Fruit fly (Drosophila melanogaster) whole organism, embryonic: ENCODE data around the gene CG32147.

Experiments used
- BEAF-32 ChIP-seq: fragments of 200-800 bp; sonication (Bioruptor generic); optimal IDR thresholded peaks from 3 replicates; lab custom pipeline; 2017; ENCODE audit warnings: missing biosample characterization, missing genetic modification characterization, mild to moderate bottlenecking, moderate library complexity, missing genetic modification reagents
- CG11093 ChIP-seq: fragments of 200-800 bp; sonication (Bioruptor generic); IDR thresholded peaks from 3 replicates; pipeline ENCODE4 v1.3.6; 2022; ENCODE audit warnings: missing biosample characterization, missing genetic modification characterization
- CG11504 ChIP-seq: fragments of 200-800 bp; sonication (Bioruptor generic); optimal IDR thresholded peaks from 3 replicates; lab custom pipeline; 2019; ENCODE audit warnings: missing biosample characterization, mild to moderate bottlenecking, missing genetic modification characterization, moderate library complexity
- CG11696 ChIP-seq: fragments of 200-800 bp; sonication (Bioruptor generic); IDR thresholded peaks from 2 replicates; pipeline ENCODE4 v1.3.6; 2022; ENCODE audit warnings: missing biosample characterization, missing genetic modification characterization
- CG11723 ChIP-seq: fragments of 200-800 bp; sonication (Bioruptor generic); optimal IDR thresholded peaks from 2 replicates; lab custom pipeline; 2017; ENCODE audit warnings: missing biosample characterization, mild to moderate bottlenecking, missing genetic modification characterization
- CG12219 ChIP-seq: fragments of 200-800 bp; sonication (Bioruptor generic); optimal IDR thresholded peaks from 3 replicates; lab custom pipeline; 2018; ENCODE audit warnings: missing biosample characterization, mild to moderate bottlenecking, missing genetic modification characterization
- CG12659 ChIP-seq: fragments of 200-800 bp; sonication (Bioruptor generic); optimal IDR thresholded peaks from 3 replicates; lab custom pipeline; 2017; ENCODE audit warnings: mild to moderate bottlenecking, missing biosample characterization, missing genetic modification reagents, missing genetic modification characterization
- CG13894 ChIP-seq: fragments of 200-800 bp; sonication (Bioruptor generic); optimal IDR thresholded peaks from 3 replicates; lab custom pipeline; 2018; ENCODE audit warnings: missing biosample characterization, mild to moderate bottlenecking, missing genetic modification characterization, moderate library complexity
- CG14050 ChIP-seq: fragments of 200-800 bp; sonication (Bioruptor generic); IDR thresholded peaks from 3 replicates; pipeline ENCODE4 v1.3.6; 2022; ENCODE audit warnings: missing biosample characterization, missing genetic modification characterization
- CG1603 ChIP-seq: fragments of 200-800 bp; sonication (Bioruptor generic); optimal IDR thresholded peaks from 2 replicates; lab custom pipeline; 2019; ENCODE audit warnings: missing biosample characterization, mild to moderate bottlenecking, missing genetic modification characterization, moderate library complexity
- CG17912 ChIP-seq: fragments of 200-800 bp; sonication (Bioruptor generic); optimal IDR thresholded peaks from 2 replicates; lab custom pipeline; 2018; ENCODE audit warnings: missing biosample characterization, mild to moderate bottlenecking, missing genetic modification characterization
- CG18619 ChIP-seq: fragments of 200-800 bp; sonication (Bioruptor generic); optimal IDR thresholded peaks from 3 replicates; lab custom pipeline; 2017; ENCODE audit warnings: missing biosample characterization, mild to moderate bottlenecking, missing genetic modification characterization
- CG31224 ChIP-seq: fragments of 200-800 bp; sonication (Bioruptor generic); IDR thresholded peaks from 2 replicates; pipeline ENCODE4 v1.3.6; 2022; ENCODE audit warnings: missing biosample characterization, missing genetic modification characterization
- CG32767 ChIP-seq: fragments of 200-800 bp; sonication (Bioruptor generic); IDR thresholded peaks from 2 replicates; pipeline ENCODE4 v1.3.6; 2022; ENCODE audit warnings: missing biosample characterization, missing genetic modification characterization
- CG3407 ChIP-seq: fragments of 200-800 bp; sonication (Bioruptor generic); optimal IDR thresholded peaks from 2 replicates; lab custom pipeline; 2018; ENCODE audit warnings: missing biosample characterization, mild to moderate bottlenecking, missing genetic modification characterization
- CG3838 ChIP-seq: fragments of 200-800 bp; sonication (Bioruptor generic); optimal IDR thresholded peaks from 3 replicates; lab custom pipeline; 2016; ENCODE audit warnings: missing biosample characterization, missing genetic modification characterization
- CG42726 ChIP-seq: fragments of 200-800 bp; sonication (Bioruptor generic); IDR thresholded peaks from 2 replicates; pipeline ENCODE4 v1.3.6; 2022; ENCODE audit warnings: missing biosample characterization, missing genetic modification characterization; ENCODE audit not compliant: partially characterized antibody
- CG4617 ChIP-seq: fragments of 200-800 bp; sonication (Bioruptor generic); optimal IDR thresholded peaks from 3 replicates; lab custom pipeline; 2016; ENCODE audit warnings: missing biosample characterization, missing genetic modification characterization, borderline replicate concordance
- CG5953 ChIP-seq: fragments of 200-800 bp; sonication (Bioruptor generic); IDR thresholded peaks from 2 replicates; pipeline ENCODE4 v1.3.6; 2022; ENCODE audit warnings: missing biosample characterization, missing genetic modification characterization
- CG6254 ChIP-seq: fragments of 200-800 bp; sonication (Bioruptor generic); optimal IDR thresholded peaks from 3 replicates; lab custom pipeline; 2017; ENCODE audit warnings: mild to moderate bottlenecking, missing biosample characterization, missing genetic modification reagents, missing genetic modification characterization
- CG6689 ChIP-seq: fragments of 200-800 bp; sonication (Bioruptor generic); IDR thresholded peaks from 2 replicates; pipeline ENCODE4 v1.3.6; 2022; ENCODE audit warnings: missing biosample characterization, missing genetic modification characterization
- CG7357 ChIP-seq: fragments of 200-800 bp; sonication (Bioruptor generic); IDR thresholded peaks from 3 replicates; pipeline ENCODE4 v1.3.6; 2022; ENCODE audit warnings: missing biosample characterization, missing genetic modification characterization
- CG7963 ChIP-seq: fragments of 200-800 bp; sonication (Bioruptor generic); IDR thresholded peaks from 3 replicates; pipeline ENCODE4 v1.3.6; 2022; ENCODE audit warnings: missing biosample characterization, missing genetic modification characterization; ENCODE audit not compliant: partially characterized antibody
- CG7987 ChIP-seq: fragments of 200-800 bp; sonication (Bioruptor generic); optimal IDR thresholded peaks from 2 replicates; lab custom pipeline; 2018; ENCODE audit warnings: missing biosample characterization, mild to moderate bottlenecking, missing genetic modification characterization, moderate library complexity
- CG9215 ChIP-seq: fragments of 200-800 bp; sonication (Bioruptor generic); IDR thresholded peaks from 2 replicates; pipeline ENCODE4 v1.3.6; 2022; ENCODE audit warnings: missing biosample characterization, missing genetic modification characterization
- D19A ChIP-seq: fragments of 200-800 bp; optimal IDR thresholded peaks from 3 replicates; lab custom pipeline; 2019; ENCODE audit warnings: missing biosample characterization, mild to moderate bottlenecking, missing genetic modification characterization, moderate library complexity
- E2f2 ChIP-seq: fragments of 200-800 bp; sonication (Bioruptor generic); IDR thresholded peaks from 2 replicates; pipeline ENCODE4 v1.3.6; 2022; ENCODE audit warnings: missing biosample characterization, missing genetic modification characterization
- HLH3B ChIP-seq: fragments of 200-800 bp; sonication (Bioruptor generic); IDR thresholded peaks from 2 replicates; pipeline ENCODE4 v1.3.6; 2022; ENCODE audit warnings: missing biosample characterization, missing genetic modification characterization
- HLHmδ ChIP-seq: fragments of 200-800 bp; sonication (Bioruptor generic); optimal IDR thresholded peaks from 2 replicates; lab custom pipeline; 2018; ENCODE audit warnings: missing biosample characterization, mild to moderate bottlenecking, missing genetic modification characterization, moderate library complexity
- Hey ChIP-seq: fragments of 200-800 bp; sonication (Bioruptor generic); optimal IDR thresholded peaks from 3 replicates; lab custom pipeline; 2018; ENCODE audit warnings: missing biosample characterization, mild to moderate bottlenecking, missing genetic modification characterization
- Nf-YB ChIP-seq: fragments of 200-800 bp; sonication (Bioruptor generic); optimal IDR thresholded peaks from 3 replicates; lab custom pipeline; 2019; ENCODE audit warnings: missing biosample characterization, mild to moderate bottlenecking, missing genetic modification characterization, moderate library complexity
- Oaz ChIP-seq: fragments of 200-800 bp; sonication (Bioruptor generic); IDR thresholded peaks from 2 replicates; pipeline ENCODE4 v1.3.6; 2022; ENCODE audit warnings: missing biosample characterization, missing genetic modification characterization
- Ptx1 ChIP-seq: fragments of 200-800 bp; sonication (Bioruptor generic); IDR thresholded peaks from 2 replicates; pipeline ENCODE4 v1.3.6; 2022; ENCODE audit warnings: missing biosample characterization, missing genetic modification characterization
- Rx ChIP-seq: fragments of 200-800 bp; sonication (Bioruptor generic); IDR thresholded peaks from 2 replicates; pipeline ENCODE4 v1.3.6; 2022; ENCODE audit warnings: missing biosample characterization, missing genetic modification characterization
- Sox100B ChIP-seq: fragments of 200-800 bp; sonication (Bioruptor generic); optimal IDR thresholded peaks from 3 replicates; lab custom pipeline; 2018; ENCODE audit warnings: missing biosample characterization, mild to moderate bottlenecking, missing genetic modification characterization
- abd-A ChIP-seq: fragments of 200-800 bp; sonication (Bioruptor generic); optimal IDR thresholded peaks from 3 replicates; lab custom pipeline; 2019; ENCODE audit warnings: missing biosample characterization, mild to moderate bottlenecking, missing genetic modification characterization, moderate library complexity
- ash1 ChIP-seq: fragments of 200-800 bp; sonication (Bioruptor generic); optimal IDR thresholded peaks from 2 replicates; lab custom pipeline; 2018; ENCODE audit warnings: missing biosample characterization, mild to moderate bottlenecking, missing genetic modification characterization
- btn ChIP-seq: fragments of 200-800 bp; sonication (Bioruptor generic); optimal IDR thresholded peaks from 2 replicates; lab custom pipeline; 2016; ENCODE audit warnings: missing biosample characterization, missing genetic modification characterization
- chn ChIP-seq: fragments of 200-800 bp; sonication (Bioruptor generic); optimal IDR thresholded peaks from 2 replicates; lab custom pipeline; 2016; ENCODE audit warnings: missing biosample characterization, missing genetic modification characterization
- crol ChIP-seq: fragments of 200-800 bp; sonication (Bioruptor generic); IDR thresholded peaks from 2 replicates; pipeline ENCODE4 v1.3.6; 2022; ENCODE audit warnings: missing biosample characterization, missing genetic modification characterization
- hb ChIP-seq: fragments of 200-800 bp; sonication (Bioruptor generic); IDR thresholded peaks from 3 replicates; pipeline ENCODE4 v1.3.6; 2022; ENCODE audit warnings: missing biosample characterization, missing genetic modification characterization; ENCODE audit not compliant: partially characterized antibody
- lov ChIP-seq, 2 experiments: fragments of 200-800 bp in 1 of 2; fragments of >200 bp in 1 of 2; sonication (Bioruptor generic) in 1 of 2; IDR thresholded peaks in 1 of 2; optimal IDR thresholded peaks in 1 of 2; 2 replicates in 1 of 2; 3 replicates in 1 of 2; pipeline versions ENCODE4 v1.3.6 to Lab custom; 2017 to 2022; ENCODE audit warnings: missing biosample characterization in 1 of 2, missing genetic modification characterization in 1 of 2
- nerfin-1 ChIP-seq: fragments of 200-800 bp; sonication (Bioruptor generic); optimal IDR thresholded peaks from 3 replicates; lab custom pipeline; 2019; ENCODE audit warnings: missing biosample characterization, mild to moderate bottlenecking, missing genetic modification characterization, moderate library complexity
- peb ChIP-seq: fragments of 200-800 bp; sonication (Bioruptor generic); IDR thresholded peaks from 2 replicates; pipeline ENCODE4 v1.3.6; 2022; ENCODE audit warnings: missing biosample characterization, missing genetic modification characterization
- pita ChIP-seq: fragments of 200-800 bp; sonication (Bioruptor generic); optimal IDR thresholded peaks from 2 replicates; lab custom pipeline; 2017; ENCODE audit warnings: missing biosample characterization, mild to moderate bottlenecking, missing genetic modification characterization
- salm ChIP-seq: fragments of 200-800 bp; sonication (Bioruptor generic); optimal IDR thresholded peaks from 2 replicates; lab custom pipeline; 2018; ENCODE audit warnings: missing biosample characterization, mild to moderate bottlenecking, missing genetic modification characterization
- sima ChIP-seq: fragments of 200-800 bp; sonication (Bioruptor generic); optimal IDR thresholded peaks from 2 replicates; lab custom pipeline; 2016; ENCODE audit warnings: missing biosample characterization, missing genetic modification characterization
- stc ChIP-seq: fragments of 200-800 bp; sonication (Bioruptor generic); IDR thresholded peaks from 2 replicates; pipeline ENCODE4 v1.3.6; 2022; ENCODE audit warnings: missing biosample characterization, missing genetic modification characterization
- trem ChIP-seq: fragments of 200-800 bp; optimal IDR thresholded peaks from 3 replicates; lab custom pipeline; 2019; ENCODE audit warnings: missing biosample characterization, mild to moderate bottlenecking, missing genetic modification characterization, moderate library complexity
- tx ChIP-seq: fragments of 200-800 bp; sonication (Bioruptor generic); optimal IDR thresholded peaks from 2 replicates; lab custom pipeline; 2016; ENCODE audit warnings: missing biosample characterization, missing genetic modification characterization
- zen2 ChIP-seq: fragments of 200-800 bp; sonication (Bioruptor generic); IDR thresholded peaks from 3 replicates; pipeline ENCODE4 v1.3.6; 2022; ENCODE audit warnings: missing biosample characterization, missing genetic modification characterization; ENCODE audit not compliant: partially characterized antibody

Gene CG32147

dm6 chr3L:15174823-15175222, 31.0 kb upstream of the CG32147 start (continued):
- TF ChIP-seq CG9215 (GFP tag; lab: Robert Waterston, UW) (no peak), CG11723 (GFP tag; lab: Kevin White, UChicago) (no peak), tx (no peak), Nf-YB (no peak), BEAF-32 (GFP tag; lab: Kevin White, UChicago) (no peak), crol (GFP tag; lab: Robert Waterston, UW) (no peak), CG32767 (GFP tag; lab: Robert Waterston, UW) (no peak), pita (GFP tag; lab: Kevin White, UChicago) (no peak), CG3838 (GFP tag; lab: Kevin White, UChicago) (no peak), CG7357 (no peak), CG4617 (GFP tag; lab: Kevin White, UChicago) (no peak), sima (GFP tag; lab: Kevin White, UChicago) (no peak), CG31224 (GFP tag; lab: Robert Waterston, UW) (no peak), CG14050 (GFP tag; lab: Robert Waterston, UW) (no peak), CG13894 (tag; lab: Kevin White, UChicago) (no peak), trem (tag; lab: Kevin White, UChicago) (peak; percentile 59), lov (optimal IDR thresholded peaks at IDR 0.05; lab: Kevin White, UChicago) (no peak), lov (GFP tag; IDR thresholded peaks at IDR 0.05; lab: Robert Waterston, UW) (no peak), Hey (tag; lab: Kevin White, UChicago) (no peak), CG5953 (GFP tag; lab: Robert Waterston, UW) (no peak), CG3407 (GFP tag; lab: Kevin White, UChicago) (peak; percentile 5), CG6689 (GFP tag; lab: Robert Waterston, UW) (peak; percentile 47; the same call in 1 of the 2 replicates), CG7963 (GFP tag; lab: Robert Waterston, UW) (no peak), Oaz (no peak), ash1 (GFP tag; lab: Kevin White, UChicago) (no peak), abd-A (tag; lab: Kevin White, UChicago) (no peak), CG6254 (peak; percentile 2), CG1603 (no peak), D19A (tag; lab: Kevin White, UChicago) (peak; percentile 55), nerfin-1 (peak; percentile 21), E2f2 (no peak), chn (GFP tag; lab: Kevin White, UChicago) (no peak), CG11093 (no peak), CG11504 (tag; lab: Kevin White, UChicago) (peak; percentile 61), zen2 (GFP tag; lab: Robert Waterston, UW) (no peak), HLHmδ (GFP tag; lab: Kevin White, UChicago) (no peak), CG42726 (GFP tag; lab: Robert Waterston, UW) (no peak), CG18619 (no peak), CG11696 (no peak), btn (no peak), CG7987 (no peak), CG12659 (GFP tag; lab: Kevin White, UChicago) (peak; percentile 14), CG17912 (no peak), hb (GFP tag; lab: Robert Waterston, UW) (no peak), Ptx1 (GFP tag; lab: Robert Waterston, UW) (no peak), stc (GFP tag; lab: Robert Waterston, UW) (no peak), CG12219 (GFP tag; lab: Kevin White, UChicago) (no peak), Rx (GFP tag; lab: Robert Waterston, UW) (no peak), HLH3B (GFP tag; lab: Robert Waterston, UW) (no peak), peb (GFP tag; lab: Robert Waterston, UW) (no peak), salm (tag; lab: Kevin White, UChicago) (no peak), Sox100B (GFP tag; lab: Kevin White, UChicago) (peak; percentile 17)
